Fruit fly (Drosophila melanogaster) whole organism, embryonic: ENCODE results near the gene AcCoAS.

Experiments used
- Adf1 ChIP-seq: fragments of 200-800 bp; sonication (Bioruptor generic); IDR thresholded peaks from 2 replicates; pipeline ENCODE4 v1.3.6; 2022; ENCODE audit warnings: missing biosample characterization, missing genetic modification characterization
- CG10543 ChIP-seq: fragments of 200-800 bp; sonication (Bioruptor generic); optimal IDR thresholded peaks from 3 replicates; lab custom pipeline; 2017; ENCODE audit warnings: missing biosample characterization, mild to moderate bottlenecking, missing genetic modification characterization, moderate library complexity
- CG11398 ChIP-seq: fragments of 200-800 bp; sonication (Bioruptor generic); optimal IDR thresholded peaks from 2 replicates; lab custom pipeline; 2016; ENCODE audit warnings: missing biosample characterization, missing genetic modification characterization
- CG12391 ChIP-seq: fragments of 200-800 bp; sonication (Bioruptor generic); optimal IDR thresholded peaks from 3 replicates; lab custom pipeline; 2018; ENCODE audit warnings: missing biosample characterization, mild to moderate bottlenecking, missing genetic modification characterization, moderate library complexity
- CG12769 ChIP-seq: fragments of 200-800 bp; sonication (Bioruptor generic); optimal IDR thresholded peaks from 2 replicates; lab custom pipeline; 2019; ENCODE audit warnings: missing biosample characterization, mild to moderate bottlenecking, missing genetic modification characterization, moderate library complexity
- CG13424 ChIP-seq: fragments of 200-800 bp; sonication (Bioruptor generic); optimal IDR thresholded peaks from 2 replicates; lab custom pipeline; 2019; ENCODE audit warnings: missing biosample characterization, mild to moderate bottlenecking, missing genetic modification characterization, moderate library complexity
- CG1603 ChIP-seq: fragments of 200-800 bp; sonication (Bioruptor generic); optimal IDR thresholded peaks from 2 replicates; lab custom pipeline; 2019; ENCODE audit warnings: missing biosample characterization, mild to moderate bottlenecking, missing genetic modification characterization, moderate library complexity
- CG16863 ChIP-seq: fragments of 200-800 bp; sonication (Bioruptor generic); optimal IDR thresholded peaks from 3 replicates; lab custom pipeline; 2016; ENCODE audit warnings: missing biosample characterization, missing genetic modification characterization
- CG2120 ChIP-seq: fragments of 200-800 bp; sonication (Bioruptor generic); optimal IDR thresholded peaks from 3 replicates; lab custom pipeline; 2016; ENCODE audit warnings: missing biosample characterization, missing genetic modification characterization
- CG2129 ChIP-seq: fragments of 200-800 bp; sonication (Bioruptor generic); IDR thresholded peaks from 2 replicates; pipeline ENCODE4 v1.3.6; 2022; ENCODE audit warnings: missing biosample characterization, missing genetic modification characterization; ENCODE audit not compliant: partially characterized antibody
- CG3281 ChIP-seq: fragments of 200-800 bp; sonication (Bioruptor generic); optimal IDR thresholded peaks from 3 replicates; lab custom pipeline; 2017; ENCODE audit warnings: missing biosample characterization, mild to moderate bottlenecking, missing genetic modification characterization
- CG34422 ChIP-seq: fragments of 200-800 bp; sonication (Bioruptor generic); IDR thresholded peaks from 3 replicates; pipeline ENCODE4 v1.3.6; 2022; ENCODE audit warnings: missing biosample characterization, missing genetic modification characterization
- CG3838 ChIP-seq: fragments of 200-800 bp; sonication (Bioruptor generic); optimal IDR thresholded peaks from 3 replicates; lab custom pipeline; 2016; ENCODE audit warnings: missing biosample characterization, missing genetic modification characterization
- CG4854 ChIP-seq: fragments of 200-800 bp; sonication (Bioruptor generic); optimal IDR thresholded peaks from 2 replicates; lab custom pipeline; 2016; ENCODE audit warnings: missing biosample characterization, missing genetic modification characterization, inconsistent platforms
- CG7372 ChIP-seq: fragments of 200-800 bp; sonication (Bioruptor generic); IDR thresholded peaks from 2 replicates; pipeline ENCODE4 v1.3.6; 2022; ENCODE audit warnings: missing biosample characterization, missing genetic modification characterization
- Deaf1 ChIP-seq: fragments of 200-800 bp; optimal IDR thresholded peaks from 3 replicates; lab custom pipeline; 2019; ENCODE audit warnings: missing biosample characterization, mild to moderate bottlenecking, missing genetic modification characterization, moderate library complexity
- Dip3 ChIP-seq: fragments of 200-800 bp; sonication (Bioruptor generic); optimal IDR thresholded peaks from 3 replicates; lab custom pipeline; 2016; ENCODE audit warnings: missing biosample characterization, missing genetic modification characterization
- Dll ChIP-seq: fragments of 200-800 bp; sonication (Bioruptor generic); IDR thresholded peaks from 4 replicates; pipeline ENCODE4 v1.3.6; 2022; ENCODE audit warnings: missing biosample characterization, missing genetic modification characterization; ENCODE audit not compliant: partially characterized antibody
- E2f1 ChIP-seq: fragments of 200-800 bp; sonication (Bioruptor generic); IDR thresholded peaks from 2 replicates; pipeline ENCODE4 v1.3.6; 2022; ENCODE audit warnings: missing biosample characterization, missing genetic modification characterization
- E2f2 ChIP-seq: fragments of 200-800 bp; sonication (Bioruptor generic); IDR thresholded peaks from 2 replicates; pipeline ENCODE4 v1.3.6; 2022; ENCODE audit warnings: missing biosample characterization, missing genetic modification characterization
- Eip74EF ChIP-seq, 2 experiments: fragments of 200-800 bp in 1 of 2; fragments of >200 bp in 1 of 2; sonication (Bioruptor generic) in 1 of 2; optimal IDR thresholded peaks; 2 replicates each; lab custom pipeline; 2017 to 2019; ENCODE audit warnings: missing biosample characterization in 2 of 2, missing genetic modification characterization in 2 of 2, mild to moderate bottlenecking in 1 of 2, moderate library complexity in 1 of 2
- HLH54F ChIP-seq: fragments of 200-800 bp; sonication (Bioruptor generic); optimal IDR thresholded peaks from 3 replicates; lab custom pipeline; 2016; ENCODE audit warnings: missing biosample characterization, missing genetic modification characterization
- HmgZ ChIP-seq: fragments of 200-800 bp; sonication (Bioruptor generic); optimal IDR thresholded peaks from 2 replicates; lab custom pipeline; 2018; ENCODE audit warnings: missing biosample characterization, mild to moderate bottlenecking, missing genetic modification characterization
- MBD-R2 ChIP-seq: fragments of 200-800 bp; sonication (Bioruptor generic); IDR thresholded peaks from 2 replicates; pipeline ENCODE4 v1.3.6; 2022; ENCODE audit warnings: missing biosample characterization, missing genetic modification characterization
- Med ChIP-seq: fragments of 200-800 bp; sonication (Bioruptor generic); peaks from one replicate; lab custom pipeline; 2016; ENCODE audit warnings: missing biosample characterization, missing genetic modification characterization, mild to moderate bottlenecking, inconsistent platforms, moderate library complexity
- Mes4 ChIP-seq: fragments of 200-800 bp; sonication (Bioruptor generic); optimal IDR thresholded peaks from 2 replicates; lab custom pipeline; 2016; ENCODE audit warnings: missing biosample characterization, missing genetic modification characterization
- NK7.1 ChIP-seq: fragments of 200-800 bp; sonication (Bioruptor generic); optimal IDR thresholded peaks from 3 replicates; lab custom pipeline; 2016; ENCODE audit warnings: missing biosample characterization, missing genetic modification characterization
- Neu2 ChIP-seq: fragments of 200-800 bp; sonication (Bioruptor generic); optimal IDR thresholded peaks from 3 replicates; lab custom pipeline; 2016; ENCODE audit warnings: missing biosample characterization, missing genetic modification characterization, borderline replicate concordance
- Pdp1 ChIP-seq, 2 experiments: fragments of 200-800 bp; sonication (Bioruptor generic); optimal IDR thresholded peaks; 3 replicates each; lab custom pipeline; 2016; ENCODE audit warnings: missing biosample characterization in 2 of 2, missing genetic modification characterization in 2 of 2, mild to moderate bottlenecking in 1 of 2, moderate library complexity in 1 of 2
- Sox100B ChIP-seq: fragments of 200-800 bp; sonication (Bioruptor generic); optimal IDR thresholded peaks from 3 replicates; lab custom pipeline; 2018; ENCODE audit warnings: missing biosample characterization, mild to moderate bottlenecking, missing genetic modification characterization
- al ChIP-seq: fragments of 200-800 bp; sonication (Bioruptor generic); IDR thresholded peaks from 2 replicates; pipeline ENCODE4 v1.3.6; 2022; ENCODE audit warnings: missing biosample characterization, missing genetic modification characterization
- ase ChIP-seq: fragments of 200-800 bp; sonication (Bioruptor generic); IDR thresholded peaks from 3 replicates; pipeline ENCODE4 v1.3.6; 2022; ENCODE audit warnings: missing biosample characterization, missing genetic modification characterization
- bab2 ChIP-seq: fragments of 200-800 bp; sonication (Bioruptor generic); optimal IDR thresholded peaks from 2 replicates; lab custom pipeline; 2016; ENCODE audit warnings: missing biosample characterization, missing genetic modification characterization
- chinmo ChIP-seq: fragments of 200-800 bp; sonication (Bioruptor generic); IDR thresholded peaks from 4 replicates; pipeline ENCODE4 v1.3.6; 2022; ENCODE audit warnings: missing biosample characterization, missing genetic modification characterization; ENCODE audit not compliant: partially characterized antibody
- dpn ChIP-seq, 2 experiments: fragments of 200-800 bp; sonication (Bioruptor generic); optimal IDR thresholded peaks; 3 replicates each; lab custom pipeline; 2016; ENCODE audit warnings: missing biosample characterization in 2 of 2, missing genetic modification characterization in 2 of 2
- esg ChIP-seq: fragments of 200-800 bp; sonication (Bioruptor generic); conservative IDR thresholded peaks from 2 replicates; pipeline ENCODE4 v1.3.6; 2022; ENCODE audit warnings: missing biosample characterization, missing genetic modification characterization
- fu2 ChIP-seq: fragments of 200-800 bp; sonication (Bioruptor generic); optimal IDR thresholded peaks from 2 replicates; lab custom pipeline; 2016; ENCODE audit warnings: missing biosample characterization, missing genetic modification characterization
- ken ChIP-seq: fragments of 200-800 bp; sonication (Bioruptor generic); IDR thresholded peaks from 3 replicates; pipeline ENCODE4 v1.3.6; 2022; ENCODE audit warnings: missing biosample characterization, missing genetic modification characterization
- kni ChIP-seq: fragments of 200-800 bp; sonication (Bioruptor generic); optimal IDR thresholded peaks from 3 replicates; lab custom pipeline; 2017; ENCODE audit warnings: mild to moderate bottlenecking, missing biosample characterization, missing genetic modification reagents, missing genetic modification characterization
- run ChIP-seq: fragments of 200-800 bp; sonication (Bioruptor generic); optimal IDR thresholded peaks from 3 replicates; lab custom pipeline; 2018; ENCODE audit warnings: missing biosample characterization, mild to moderate bottlenecking, missing genetic modification characterization
- schlank ChIP-seq: fragments of 200-800 bp; sonication (Bioruptor generic); optimal IDR thresholded peaks from 2 replicates; lab custom pipeline; 2018; ENCODE audit warnings: missing biosample characterization, mild to moderate bottlenecking, missing genetic modification characterization
- sens-2 ChIP-seq: fragments of 200-800 bp; sonication (Bioruptor generic); IDR thresholded peaks from 2 replicates; pipeline ENCODE4 v1.3.6; 2022; ENCODE audit warnings: missing biosample characterization, missing genetic modification characterization
- so ChIP-seq: fragments of 200-800 bp; sonication (Bioruptor generic); IDR thresholded peaks from 3 replicates; pipeline ENCODE4 v1.3.6; 2022; ENCODE audit warnings: missing biosample characterization, missing genetic modification characterization
- z ChIP-seq: fragments of 200-800 bp; sonication (Bioruptor generic); IDR thresholded peaks from 3 replicates; pipeline ENCODE4 v1.3.6; 2022; ENCODE audit warnings: missing biosample characterization, missing genetic modification characterization

Gene AcCoAS

DNA sequence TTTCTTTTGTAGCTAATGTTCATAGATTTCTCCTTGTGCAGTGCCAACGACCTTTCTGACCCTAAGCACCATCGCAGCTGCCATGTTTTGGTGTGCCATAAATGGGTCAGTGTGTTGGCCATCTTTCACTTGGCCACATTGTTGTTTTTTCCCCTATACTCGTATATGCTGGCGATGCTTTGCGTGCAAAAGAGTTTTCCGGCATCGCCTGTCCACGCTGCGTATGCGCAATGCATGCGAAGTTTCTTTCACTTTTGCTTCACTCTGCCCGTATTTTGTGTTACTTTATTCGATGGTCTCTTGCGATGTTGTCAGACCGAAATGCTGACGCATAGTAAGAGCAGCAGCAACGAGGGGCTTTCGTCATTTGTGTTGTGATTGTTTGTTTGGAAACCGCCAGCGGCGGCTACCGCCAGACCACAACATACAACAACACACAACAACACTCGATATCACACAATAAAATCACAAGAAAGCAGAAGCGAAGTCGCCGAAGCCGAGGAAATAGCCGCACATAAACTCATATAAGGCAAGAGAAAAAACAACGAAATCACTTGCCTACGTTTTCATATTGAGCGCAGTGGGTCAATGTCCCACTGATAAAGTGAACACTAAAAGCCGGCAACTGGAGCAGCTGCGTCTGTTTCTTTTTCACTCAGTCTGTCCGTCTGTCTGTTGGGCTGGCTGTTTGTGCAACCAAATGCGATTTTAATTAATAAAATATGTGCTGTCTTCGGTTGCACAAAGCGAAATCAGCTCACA lies 18.5 kb downstream of the AcCoAS start (continued):
- TF ChIP-seq Eip74EF (GFP tag; optimal IDR thresholded peaks at IDR 0.05; lab: Kevin White, UChicago) (peak in 1 of 2 experiments; percentile 55), sens-2 (GFP tag; lab: Robert Waterston, UW) (0 out of 2 replicates have a peak, but pooled peaks have one; percentile 23), so (GFP tag; lab: Robert Waterston, UW) (0 out of 3 replicates have a peak, but pooled peaks have one; percentile 6), HLH54F (GFP tag; lab: Kevin White, UChicago) (no peak), CG11398 (GFP tag; lab: Kevin White, UChicago) (no peak), CG16863 (no peak), Med (GFP tag; lab: Kevin White, UChicago) (peak; percentile 76), Adf1 (GFP tag; lab: Robert Waterston, UW) (peak; percentile 23; the same call in 1 of the 2 replicates), CG2120 (GFP tag; lab: Kevin White, UChicago) (no peak), run (tag; lab: Kevin White, UChicago) (peak; percentile 61), NK7.1 (GFP tag; lab: Kevin White, UChicago) (no peak), HmgZ (tag; lab: Kevin White, UChicago) (no peak), chinmo (GFP tag; lab: Robert Waterston, UW) (peak; percentile 63; the same call in 1 of the 4 replicates), ken (GFP tag; lab: Robert Waterston, UW) (no peak), kni (GFP tag; lab: Kevin White, UChicago) (peak; percentile 54), CG2129 (GFP tag; lab: Robert Waterston, UW) (no peak), al (GFP tag; lab: Robert Waterston, UW) (no peak), CG12391 (tag; lab: Kevin White, UChicago) (no peak), CG10543 (GFP tag; lab: Kevin White, UChicago) (peak; percentile 28), CG1603 (tag; lab: Kevin White, UChicago) (no peak), Dll (GFP tag; lab: Robert Waterston, UW) (no peak), E2f1 (GFP tag; lab: Robert Waterston, UW) (no peak), Pdp1 (GFP tag; optimal IDR thresholded peaks at IDR 0.05; lab: Kevin White, UChicago) (peak in 1 of 2 experiments; percentile 39), schlank (no peak), dpn (GFP tag; optimal IDR thresholded peaks at IDR 0.05; lab: Kevin White, UChicago) (no peak), CG4854 (no peak), Dip3 (GFP tag; lab: Kevin White, UChicago) (no peak), fu2 (GFP tag; lab: Kevin White, UChicago) (no peak), CG34422 (peak; percentile 18; the same call in 1 of the 3 replicates), Deaf1 (peak; percentile 23), ase (no peak), CG13424 (tag; lab: Kevin White, UChicago) (no peak), esg (GFP tag; lab: Robert Waterston, UW) (no peak), bab2 (GFP tag; lab: Kevin White, UChicago) (no peak), CG3281 (GFP tag; lab: Kevin White, UChicago) (no peak), Mes4 (GFP tag; lab: Kevin White, UChicago) (no peak), MBD-R2 (GFP tag; lab: Robert Waterston, UW) (no peak), z (GFP tag; lab: Robert Waterston, UW) (0 out of 3 replicates have a peak, but pooled peaks have one; percentile 36), CG3838 (GFP tag; lab: Kevin White, UChicago) (peak; percentile 29), E2f2 (GFP tag; lab: Robert Waterston, UW) (no peak), CG7372 (GFP tag; lab: Robert Waterston, UW) (peak; percentile 40; the same call in 1 of the 2 replicates), Neu2 (GFP tag; lab: Kevin White, UChicago) (no peak), Sox100B (GFP tag; lab: Kevin White, UChicago) (no peak), CG12769 (tag; lab: Kevin White, UChicago) (peak; percentile 1)
